Worm (Caenorhabditis elegans) whole organism, L2 larva: Measurements from ENCODE around the gene npl-10.

Experiments used
- ceh-82 ChIP-seq: fragments of 150-350 bp; optimal IDR thresholded peaks from 2 replicates; lab custom pipeline; 2014; ENCODE audit warnings: missing biosample characterization, missing genetic modification characterization
- crh-2 ChIP-seq: sonication (generic microtip); optimal IDR thresholded peaks from 2 replicates; lab custom pipeline; 2017; ENCODE audit warnings: missing biosample characterization, missing genetic modification characterization
- egl-27 ChIP-seq: sonication (generic microtip); optimal IDR thresholded peaks from 3 replicates; lab custom pipeline; 2017; ENCODE audit warnings: missing biosample characterization, missing genetic modification reagents, missing genetic modification characterization
- elt-1 ChIP-seq: fragments of 150-350 bp; optimal IDR thresholded peaks from 2 replicates; lab custom pipeline; 2014; ENCODE audit warnings: missing biosample characterization, missing genetic modification characterization
- elt-3 ChIP-seq: sonication (generic microtip); optimal IDR thresholded peaks from 2 replicates; lab custom pipeline; 2017; ENCODE audit warnings: missing biosample characterization, missing genetic modification characterization
- nhr-25 ChIP-seq: fragments of 150-350 bp; sonication (generic microtip); optimal IDR thresholded peaks from 3 replicates; lab custom pipeline; 2014; ENCODE audit warnings: missing biosample characterization, missing genetic modification characterization
- skn-1 ChIP-seq: sonication (generic microtip); optimal IDR thresholded peaks from 2 replicates; lab custom pipeline; 2017; ENCODE audit warnings: missing biosample characterization, missing genetic modification characterization
- unc-39 ChIP-seq: fragments of 150-350 bp; optimal IDR thresholded peaks from 2 replicates; lab custom pipeline; 2014; ENCODE audit warnings: missing biosample characterization, missing genetic modification characterization
- zag-1 ChIP-seq: fragments of 150-350 bp; optimal IDR thresholded peaks from 2 replicates; lab custom pipeline; 2014; ENCODE audit warnings: missing biosample characterization, missing genetic modification characterization
- ztf-11 ChIP-seq: sonication (generic microtip); optimal IDR thresholded peaks from 2 replicates; lab custom pipeline; 2017; ENCODE audit warnings: missing biosample characterization, missing genetic modification characterization
- ztf-4 ChIP-seq: fragments of 150-350 bp; optimal IDR thresholded peaks from 2 replicates; lab custom pipeline; 2014; ENCODE audit warnings: missing biosample characterization, missing genetic modification characterization

- TF ChIP-seq elt-3 (tag; lab: Kevin White, UChicago) = no peak
- TF ChIP-seq zag-1 (tag; lab: Kevin White, UChicago) = no peak
- no peak for TF ChIP-seq ceh-82 (tag; lab: Kevin White, UChicago)
- TF ChIP-seq ztf-4 (tag; lab: Kevin White, UChicago) = no peak
- no peak for TF ChIP-seq ztf-11 (tag; lab: Kevin White, UChicago)
- no peak for TF ChIP-seq skn-1 (tag; lab: Kevin White, UChicago)
- TF ChIP-seq egl-27 (tag; lab: Kevin White, UChicago) = no peak
- no peak for TF ChIP-seq crh-2
- TF ChIP-seq unc-39 (tag; lab: Kevin White, UChicago) = no peak
- no peak for TF ChIP-seq elt-1 (tag; lab: Kevin White, UChicago)
- no peak for TF ChIP-seq nhr-25 (tag; lab: Kevin White, UChicago)
Observed at ce11 chrIII:3918569-3918968, 17.1 kb downstream of the npl-10 start, which contains the start of gene ZK1058.3.
